Worm (Caenorhabditis elegans) whole organism, L1 larva: Measurements from ENCODE around the gene nhr-135.
A peak's percentile ranks its signal among the peaks of the same experiment; 100 is the strongest.

Experiments used
- aha-1 ChIP-seq: fragments of 150-350 bp; optimal IDR thresholded peaks from 2 replicates; lab custom pipeline; 2014; ENCODE audit warnings: missing biosample characterization, missing genetic modification characterization
- blmp-1 ChIP-seq: fragments of 150-350 bp; optimal IDR thresholded peaks from 2 replicates; lab custom pipeline; 2014; ENCODE audit warnings: missing biosample characterization, missing genetic modification characterization
- ceh-82 ChIP-seq, 3 experiments: fragments of 150-350 bp in 1 of 3; sonication (generic microtip) in 2 of 3; optimal IDR thresholded peaks; 2 replicates each; lab custom pipeline; 2014 to 2017; ENCODE audit warnings: missing biosample characterization in 3 of 3, missing genetic modification characterization in 3 of 3
- dpl-1 ChIP-seq, 3 experiments: fragments of 150-350 bp in 2 of 3; sonication (generic microtip) in 1 of 3; optimal IDR thresholded peaks; 2 replicates each; lab custom pipeline; 2014 to 2017; ENCODE audit warnings: missing biosample characterization in 3 of 3, missing genetic modification characterization in 3 of 3, missing genetic modification reagents in 3 of 3
- efl-1 ChIP-seq, 4 experiments: fragments of 150-350 bp; optimal IDR thresholded peaks in 3 of 4; peaks in 1 of 4; 1 replicate in 1 of 4; 2 replicates in 3 of 4; lab custom pipeline; 2014; ENCODE audit warnings: missing biosample characterization in 2 of 4, missing genetic modification characterization in 2 of 4, missing genetic modification reagents in 2 of 4
- elt-2 ChIP-seq: sonication (generic microtip); optimal IDR thresholded peaks from 2 replicates; lab custom pipeline; 2016; ENCODE audit warnings: missing genetic modification characterization, mild to moderate bottlenecking, inconsistent platforms, missing compliant biosample characterization, missing genetic modification reagents
- elt-3 ChIP-seq, 6 experiments: fragments of 150-350 bp in 1 of 6; sonication (generic microtip); optimal IDR thresholded peaks; 2 replicates each; lab custom pipeline; 2017 to 2018; ENCODE audit warnings: missing biosample characterization in 6 of 6, missing genetic modification characterization in 6 of 6, inconsistent platforms in 1 of 6
- fkh-4 ChIP-seq: sonication (generic microtip); optimal IDR thresholded peaks from 2 replicates; lab custom pipeline; 2016; ENCODE audit warnings: missing compliant biosample characterization, missing genetic modification characterization, borderline replicate concordance
- fkh-8 ChIP-seq: sonication (generic microtip); optimal IDR thresholded peaks from 2 replicates; lab custom pipeline; 2016; ENCODE audit warnings: mild to moderate bottlenecking, missing genetic modification characterization, missing compliant biosample characterization
- jun-1 ChIP-seq: fragments of 150-350 bp; optimal IDR thresholded peaks from 2 replicates; lab custom pipeline; 2014; ENCODE audit warnings: missing biosample characterization, missing genetic modification reagents, missing genetic modification characterization
- lin-13 ChIP-seq: fragments of 150-350 bp; optimal IDR thresholded peaks from 2 replicates; lab custom pipeline; 2014; ENCODE audit warnings: missing biosample characterization, missing genetic modification reagents, missing genetic modification characterization
- lin-14 ChIP-seq: fragments of 200-800 bp; sonication (Bioruptor generic); optimal IDR thresholded peaks from 2 replicates; lab custom pipeline; 2018; ENCODE audit warnings: mild to moderate bottlenecking, missing genetic modification characterization, moderate library complexity, missing compliant biosample characterization
- lin-35 ChIP-seq, 2 experiments: fragments of 150-350 bp; optimal IDR thresholded peaks; 2 replicates each; lab custom pipeline; 2014; ENCODE audit warnings: missing biosample characterization in 2 of 2, missing genetic modification characterization in 2 of 2, missing genetic modification reagents in 2 of 2
- mab-9 ChIP-seq: fragments of 200-800 bp; sonication (Bioruptor generic); IDR thresholded peaks from 2 replicates; pipeline ENCODE4 v1.3.6; 2022; ENCODE audit warnings: missing genetic modification reagents, missing genetic modification characterization, missing compliant biosample characterization
- mdl-1 ChIP-seq, 2 experiments: fragments of 150-350 bp; optimal IDR thresholded peaks; 2 replicates each; lab custom pipeline; 2014 to 2017; ENCODE audit warnings: missing biosample characterization in 2 of 2, missing genetic modification characterization in 2 of 2, inconsistent platforms in 1 of 2
- mep-1 ChIP-seq: fragments of 150-350 bp; optimal IDR thresholded peaks from 2 replicates; lab custom pipeline; 2014; ENCODE audit warnings: missing biosample characterization, missing genetic modification characterization
- nhr-12 ChIP-seq: sonication (generic microtip); optimal IDR thresholded peaks from 2 replicates; lab custom pipeline; 2017; ENCODE audit warnings: missing biosample characterization, missing genetic modification characterization
- nhr-47 ChIP-seq: sonication (generic microtip); optimal IDR thresholded peaks from 2 replicates; lab custom pipeline; 2016; ENCODE audit warnings: mild to moderate bottlenecking, missing genetic modification characterization, moderate library complexity, missing compliant biosample characterization
- nhr-71 ChIP-seq: sonication (generic microtip); optimal IDR thresholded peaks from 2 replicates; lab custom pipeline; 2016; ENCODE audit warnings: mild to moderate bottlenecking, missing genetic modification characterization, moderate library complexity, missing compliant biosample characterization
- pax-3 ChIP-seq: fragments of 200-800 bp; sonication (Bioruptor generic); optimal IDR thresholded peaks from 2 replicates; lab custom pipeline; 2018; ENCODE audit warnings: mild to moderate bottlenecking, missing genetic modification characterization, moderate library complexity, missing compliant biosample characterization
- pqm-1 ChIP-seq: sonication (generic microtip); optimal IDR thresholded peaks from 3 replicates; lab custom pipeline; 2017; ENCODE audit warnings: missing biosample characterization, missing genetic modification characterization
- rnt-1 ChIP-seq: sonication (generic microtip); optimal IDR thresholded peaks from 2 replicates; lab custom pipeline; 2016; ENCODE audit warnings: mild to moderate bottlenecking, missing genetic modification characterization, moderate library complexity, missing compliant biosample characterization
- sptf-1 ChIP-seq: fragments of 150-350 bp; optimal IDR thresholded peaks from 2 replicates; lab custom pipeline; 2014; ENCODE audit warnings: missing biosample characterization, missing genetic modification characterization
- tbx-2 ChIP-seq: sonication (generic microtip); optimal IDR thresholded peaks from 2 replicates; lab custom pipeline; 2016; ENCODE audit warnings: missing genetic modification characterization, missing compliant biosample characterization
- unc-30 ChIP-seq: sonication (generic microtip); optimal IDR thresholded peaks from 2 replicates; lab custom pipeline; 2017; ENCODE audit warnings: missing biosample characterization, missing genetic modification characterization
- xbp-1 ChIP-seq: sonication (generic microtip); optimal IDR thresholded peaks from 2 replicates; lab custom pipeline; 2016; ENCODE audit warnings: missing genetic modification characterization, missing compliant biosample characterization
- ztf-11 ChIP-seq, 2 experiments: sonication (generic microtip); optimal IDR thresholded peaks; 2 replicates each; lab custom pipeline; 2016 to 2017; ENCODE audit warnings: missing genetic modification characterization in 2 of 2, missing biosample characterization in 1 of 2, missing compliant biosample characterization in 1 of 2
- ztf-4 ChIP-seq: fragments of 150-350 bp; optimal IDR thresholded peaks from 2 replicates; lab custom pipeline; 2014; ENCODE audit warnings: missing biosample characterization, missing genetic modification characterization

Gene nhr-135

ce11 chrV:7084612-7085139 is 8.9 kb downstream of the nhr-135 start, which contains the start of gene mys-1 (continued):
- TF ChIP-seq efl-1 (optimal IDR thresholded peaks at IDR 0.05; lab: Kevin White, UChicago) (peak; percentile 93 to 94), efl-1 (GFP tag; optimal IDR thresholded peaks at IDR 0.05 in 1 of 2; lab: Kevin White, UChicago) (peak; percentile 93 to 99), fkh-4 (tag; lab: Kevin White, UChicago) (peak; percentile 72), mdl-1 (tag; optimal IDR thresholded peaks at IDR 0.05; lab: Kevin White, UChicago) (peak in 1 of 2 experiments; percentile 21), blmp-1 (tag; lab: Kevin White, UChicago) (no peak), mep-1 (tag; lab: Kevin White, UChicago) (peak; percentile 54), nhr-12 (tag; lab: Kevin White, UChicago) (no peak), lin-13 (GFP tag; lab: Kevin White, UChicago) (peak; percentile 34), aha-1 (tag; lab: Kevin White, UChicago) (no peak), elt-3 (tag; optimal IDR thresholded peaks at IDR 0.05; lab: Kevin White, UChicago) (no peak), ztf-11 (tag; optimal IDR thresholded peaks at IDR 0.05; lab: Kevin White, UChicago) (peak in 1 of 2 experiments; percentile 81), xbp-1 (tag; lab: Kevin White, UChicago) (peak; percentile 77), rnt-1 (tag; lab: Kevin White, UChicago) (peak; percentile 97), sptf-1 (no peak)

ce11 chrV:7079388-7079787 is 14.2 kb downstream of the nhr-135 start:
- TF ChIP-seq nhr-71 (tag; lab: Kevin White, UChicago) = no peak

ce11 chrV:7078765-7079164 is 14.8 kb downstream of the nhr-135 start:
- TF ChIP-seq lin-35 (GFP tag; optimal IDR thresholded peaks at IDR 0.05; lab: Kevin White, UChicago) = no peak
- no peak for TF ChIP-seq unc-30 (tag; lab: Kevin White, UChicago)
- TF ChIP-seq fkh-8 (tag; lab: Kevin White, UChicago) = no peak

- TF ChIP-seq elt-2 (tag; lab: Kevin White, UChicago) (peak; percentile 57), efl-1 (optimal IDR thresholded peaks at IDR 0.05; lab: Kevin White, UChicago) (no peak), efl-1 (GFP tag; optimal IDR thresholded peaks at IDR 0.05 in 1 of 2; lab: Kevin White, UChicago) (peak in 1 of 2 experiments; percentile 88), jun-1 (peak; percentile 13), lin-35 (GFP tag; optimal IDR thresholded peaks at IDR 0.05; lab: Kevin White, UChicago) (peak in 1 of 2 experiments; percentile 30), mab-9 (no peak), ztf-4 (tag; lab: Kevin White, UChicago) (no peak), nhr-71 (tag; lab: Kevin White, UChicago) (peak; percentile 12)
These were observed 17.4 kb downstream of the nhr-135 start for ce11 chrV:7076161-7076560.

- TF ChIP-seq pqm-1 (peak; percentile 48), mab-9 (no peak), dpl-1 (GFP tag; optimal IDR thresholded peaks at IDR 0.05; lab: Kevin White, UChicago) (no peak), efl-1 (optimal IDR thresholded peaks at IDR 0.05; lab: Kevin White, UChicago) (no peak), efl-1 (GFP tag; optimal IDR thresholded peaks at IDR 0.05 in 1 of 2; lab: Kevin White, UChicago) (peak in 1 of 2 experiments; percentile 75), tbx-2 (no peak), mep-1 (tag; lab: Kevin White, UChicago) (no peak), lin-14 (GFP tag; lab: Kevin White, UChicago) (no peak), ceh-82 (tag; optimal IDR thresholded peaks at IDR 0.05; lab: Kevin White, UChicago) (no peak), nhr-47 (no peak), elt-2 (tag; lab: Kevin White, UChicago) (peak; percentile 18)
- TF ChIP-seq, all 84 proteins: peak for 3
These were observed 17.9 kb downstream of the nhr-135 start, which contains the start of gene npa-1 for ce11 chrV:7075646-7076045. Gene npa-1, plus strand, starts transcription at chrV:7075787.

- TF ChIP-seq pax-3 (tag; lab: Kevin White, UChicago) (no peak), lin-14 (GFP tag; lab: Kevin White, UChicago) (peak; percentile 4)
- TF ChIP-seq, all 84 proteins: peak for 1
These were observed 21.3 kb downstream of the nhr-135 start, which contains the start of gene F27B10.1 for ce11 chrV:7072309-7072708. Gene F27B10.1, plus strand, starts transcription at chrV:7072609.
